Fruit fly (Drosophila melanogaster) S2 (cell line): Measurements from ENCODE around the gene AcCoAS.

Experiments
- CG8478 ChIP-seq: fragments of >200 bp; optimal IDR thresholded peaks from 2 replicates; lab custom pipeline; 2018
- CTCF ChIP-seq, 2 experiments: fragments of >200 bp; optimal IDR thresholded peaks; 2 replicates each; lab custom pipeline; 2018

- TF ChIP-seq CG8478, result no peak
- TF ChIP-seq CTCF (optimal IDR thresholded peaks at IDR 0.05; lab: Kevin White, UChicago), result no peak
These were observed 4.9 kb upstream of the AcCoAS start for dm6 chr3L:21284720-21285638.
